Fruit fly (Drosophila melanogaster): ENCODE measurements around the gene CG31300.

CG31300 gene

DNA sequence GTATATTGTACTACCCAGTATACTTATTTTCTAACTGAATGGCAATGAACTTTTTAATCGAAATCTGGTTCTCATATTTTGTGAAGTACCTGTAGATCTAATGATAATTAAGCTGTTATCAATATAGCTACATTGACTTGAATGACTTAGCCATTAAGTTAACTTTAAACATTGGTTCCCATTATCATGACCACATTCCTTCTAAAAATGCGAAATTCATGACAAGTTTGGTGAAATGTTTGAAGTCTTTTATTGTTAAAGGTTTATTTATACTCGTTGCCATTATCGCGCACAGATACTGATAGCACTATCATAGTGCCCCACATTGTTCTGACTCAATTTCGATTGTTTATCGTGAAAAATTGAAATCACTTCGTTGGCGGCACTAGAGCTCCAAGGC, 37.5 kb downstream of the CG31300 start (continued):
- TF ChIP-seq Trl (optimal IDR thresholded peaks at IDR 0.05) (peak in 1 of 2 experiments; percentile 1), Trl (GFP tag; optimal IDR thresholded peaks at IDR 0.05) (no peak), Lpt (GFP tag; optimal IDR thresholded peaks at IDR 0.05) (no peak), Lim3 (GFP tag; IDR thresholded peaks at IDR 0.05) (0 out of 2 replicates have a peak, but pooled peaks have one; percentile 26), pum (GFP tag; optimal IDR thresholded peaks at IDR 0.05) (no peak), CG8290 (GFP tag; optimal IDR thresholded peaks at IDR 0.05) (no peak), CG8290 (tag; optimal IDR thresholded peaks at IDR 0.05) (no peak), Dip3 (GFP tag; optimal IDR thresholded peaks at IDR 0.05) (no peak), Dfd (GFP tag; optimal IDR thresholded peaks at IDR 0.05) (no peak), CG31365 (tag; optimal IDR thresholded peaks at IDR 0.05) (no peak), Rfx (GFP tag; IDR thresholded peaks at IDR 0.05) (no peak), exex (tag; optimal IDR thresholded peaks at IDR 0.05) (peak; percentile 84), Dll (GFP tag; IDR thresholded peaks at IDR 0.05; ENCODE audit: partially characterized antibody) (no peak), mirr (GFP tag; optimal IDR thresholded peaks at IDR 0.05) (peak; percentile 36), CG17802 (tag; optimal IDR thresholded peaks at IDR 0.05) (no peak), CTCF (GFP tag; optimal IDR thresholded peaks at IDR 0.05) (no peak), sug (tag; optimal IDR thresholded peaks at IDR 0.05) (peak; percentile 86)

dm6 chr3R:25321681-25322080, 38.3 kb downstream of the CG31300 start:
- TF ChIP-seq exex (tag; optimal IDR thresholded peaks at IDR 0.05) (peak; percentile 65), Hey (tag; optimal IDR thresholded peaks at IDR 0.05) (no peak)

DNA sequence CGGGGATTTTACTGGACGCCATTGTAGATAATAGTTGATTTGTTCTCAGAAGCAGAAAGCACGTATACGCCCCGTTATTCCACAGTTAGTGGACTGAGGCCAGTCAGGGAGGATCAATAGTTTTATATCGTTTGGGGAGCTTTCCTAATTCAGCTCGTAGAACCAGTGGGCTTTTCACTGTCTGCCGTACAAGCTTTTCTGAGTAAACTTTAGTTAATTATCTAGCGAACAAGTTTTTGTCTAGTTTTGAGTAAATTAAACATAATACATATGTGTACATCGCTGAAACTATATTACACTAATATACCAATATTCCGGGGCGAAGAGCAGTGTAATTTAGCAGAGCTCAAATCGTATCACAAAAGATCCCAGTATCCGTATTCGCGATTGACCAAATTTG, 39.2 kb downstream of the CG31300 start, which contains the start of gene CG10562:
CG10562 (minus strand) TSS at position 101 of the 400 bp plus-strand sequence.
- TF ChIP-seq kah (GFP tag; optimal IDR thresholded peaks at IDR 0.05) (no peak), CG2199 (GFP tag; IDR thresholded peaks at IDR 0.05) (no peak), jumu (GFP tag; optimal IDR thresholded peaks at IDR 0.05) (no peak), exex (tag; optimal IDR thresholded peaks at IDR 0.05) (peak; percentile 20)

dm6 chr3R:25328540-25328939, 45.1 kb downstream of the CG31300 start:
- TF ChIP-seq crol (GFP tag; IDR thresholded peaks at IDR 0.05) (peak; percentile 90), chinmo (GFP tag; IDR thresholded peaks at IDR 0.05; ENCODE audit: partially characterized antibody) (peak; percentile 59; the same call in 2 of the 4 replicates), row (GFP tag; IDR thresholded peaks at IDR 0.05) (0 out of 3 replicates have a peak, but pooled peaks have one; percentile 6), gce (GFP tag; IDR thresholded peaks at IDR 0.05) (0 out of 3 replicates have a peak, but pooled peaks have one; percentile 20), zen2 (GFP tag; IDR thresholded peaks at IDR 0.05; ENCODE audit: partially characterized antibody) (0 out of 3 replicates have a peak, but pooled peaks have one; percentile 16)

dm6 chr3R:25329079-25329478, 45.7 kb downstream of the CG31300 start, which contains the start of gene CHKov1:
TSS of gene CHKov1 (minus strand) at chr3R:25329316.
- 0 out of 3 replicates have a peak, but pooled peaks have one; percentile 1 for TF ChIP-seq row (GFP tag; IDR thresholded peaks at IDR 0.05)
- TF ChIP-seq unpg (GFP tag; optimal IDR thresholded peaks at IDR 0.05) = no peak
- TF ChIP-seq CG17612 (GFP tag; IDR thresholded peaks at IDR 0.05) = 0 out of 2 replicates have a peak, but pooled peaks have one; percentile 17
- TF ChIP-seq jigr1 (GFP tag; IDR thresholded peaks at IDR 0.05) = no peak
- peak; percentile 12 for TF ChIP-seq CG9876 (GFP tag; optimal IDR thresholded peaks at IDR 0.05)
- TF ChIP-seq Tbp (GFP tag; optimal IDR thresholded peaks at IDR 0.05) = no peak
- TF ChIP-seq unc-4 (GFP tag; IDR thresholded peaks at IDR 0.05; ENCODE audit: partially characterized antibody) = no peak
- TF ChIP-seq slou (GFP tag; optimal IDR thresholded peaks at IDR 0.05) = no peak
- no peak for TF ChIP-seq CG2120 (GFP tag; optimal IDR thresholded peaks at IDR 0.05)
- no peak for TF ChIP-seq NK7.1 (GFP tag; optimal IDR thresholded peaks at IDR 0.05)
- no peak for TF ChIP-seq ara (GFP tag; IDR thresholded peaks at IDR 0.05)
- no peak for TF ChIP-seq Pdp1 (GFP tag; optimal IDR thresholded peaks at IDR 0.05)
- no peak for TF ChIP-seq Elba2 (GFP tag; optimal IDR thresholded peaks at IDR 0.05)
- TF ChIP-seq run (tag; optimal IDR thresholded peaks at IDR 0.05) = no peak
- no peak for TF ChIP-seq kni (GFP tag; optimal IDR thresholded peaks at IDR 0.05)
- no peak for TF ChIP-seq CG9932 (GFP tag; IDR thresholded peaks at IDR 0.05)
- no peak for TF ChIP-seq H15 (GFP tag; IDR thresholded peaks at IDR 0.05)
- no peak for TF ChIP-seq sima (GFP tag; optimal IDR thresholded peaks at IDR 0.05)
- no peak for TF ChIP-seq NC2α (GFP tag; optimal IDR thresholded peaks at IDR 0.05)
- TF ChIP-seq Jarid2 (GFP tag; optimal IDR thresholded peaks at IDR 0.05) = peak; percentile 90
- TF ChIP-seq CG13287 (GFP tag; IDR thresholded peaks at IDR 0.05; ENCODE audit: partially characterized antibody) = peak; percentile 13; the same call in 1 of the 2 replicates
- TF ChIP-seq CG2129 (GFP tag; IDR thresholded peaks at IDR 0.05; ENCODE audit: partially characterized antibody) = no peak
